Worm (Caenorhabditis elegans) whole organism, young adult: Measurements from ENCODE around the gene R151.1.
A peak's percentile ranks its signal among the peaks of the same experiment; 100 is the strongest.

ENCODE experiments used
- B0019.2 ChIP-seq: fragments of 200-800 bp; sonication (Bioruptor generic); conservative IDR thresholded peaks from 2 replicates; pipeline ENCODE4 v1.3.6; 2022; ENCODE audit warnings: missing genetic modification reagents, missing genetic modification characterization, missing compliant biosample characterization
- B0261.1 ChIP-seq: sonication (generic microtip); optimal IDR thresholded peaks from 2 replicates; lab custom pipeline; 2016; ENCODE audit warnings: mild to moderate bottlenecking, missing genetic modification characterization, moderate library complexity, missing compliant biosample characterization
- F22D6.2 ChIP-seq: sonication (generic microtip); optimal IDR thresholded peaks from 2 replicates; lab custom pipeline; 2016; ENCODE audit warnings: mild to moderate bottlenecking, missing genetic modification characterization, missing compliant biosample characterization
- F52B5.7 ChIP-seq: sonication (generic microtip); optimal IDR thresholded peaks from 2 replicates; lab custom pipeline; 2016; ENCODE audit warnings: mild to moderate bottlenecking, missing genetic modification characterization, missing compliant biosample characterization
- F55B11.4 ChIP-seq: sonication (generic microtip); optimal IDR thresholded peaks from 2 replicates; lab custom pipeline; 2016; ENCODE audit warnings: missing compliant biosample characterization, missing genetic modification characterization, borderline replicate concordance; ENCODE audit not compliant: insufficient read depth
- F57A8.1 ChIP-seq: fragments of 200-800 bp; sonication (Bioruptor generic); optimal IDR thresholded peaks from 2 replicates; lab custom pipeline; 2018; ENCODE audit warnings: mild to moderate bottlenecking, missing genetic modification characterization, moderate library complexity, missing compliant biosample characterization
- F57C9.4 ChIP-seq: sonication (generic microtip); optimal IDR thresholded peaks from 2 replicates; lab custom pipeline; 2017; ENCODE audit warnings: mild to moderate bottlenecking, missing genetic modification characterization, missing compliant biosample characterization
- ama-1 ChIP-seq, 3 experiments: fragments of 150-350 bp in 1 of 3; sonication (generic microtip) in 2 of 3; optimal IDR thresholded peaks; 2 replicates each; lab custom pipeline; 2014 to 2018; ENCODE audit warnings: missing biosample characterization in 2 of 3, missing genetic modification characterization in 2 of 3, missing genetic modification reagents in 2 of 3
- aptf-2 ChIP-seq: fragments of 200-800 bp; sonication (Bioruptor generic); conservative IDR thresholded peaks from 2 replicates; pipeline ENCODE4 v1.3.6; 2022; ENCODE audit warnings: missing genetic modification reagents, missing genetic modification characterization, missing compliant biosample characterization
- athp-1 ChIP-seq: sonication (generic microtip); optimal IDR thresholded peaks from 2 replicates; lab custom pipeline; 2017; ENCODE audit warnings: mild to moderate bottlenecking, missing genetic modification characterization, missing compliant biosample characterization
- attf-6 ChIP-seq: fragments of 200-800 bp; sonication (Bioruptor generic); IDR thresholded peaks from 2 replicates; pipeline ENCODE4 v1.3.6; 2022; ENCODE audit warnings: missing genetic modification reagents, missing genetic modification characterization, missing compliant biosample characterization
- ccch-3 ChIP-seq: fragments of 200-800 bp; sonication (Bioruptor generic); optimal IDR thresholded peaks from 2 replicates; lab custom pipeline; 2018; ENCODE audit warnings: mild to moderate bottlenecking, missing genetic modification characterization, missing compliant biosample characterization
- cebp-1 ChIP-seq, 2 experiments: fragments of 200-800 bp in 1 of 2; sonication (Bioruptor generic) in 1 of 2; sonication (generic microtip) in 1 of 2; IDR thresholded peaks in 1 of 2; optimal IDR thresholded peaks in 1 of 2; 2 replicates each; pipeline versions ENCODE4 v1.3.6 to Lab custom; 2017 to 2022; ENCODE audit warnings: missing compliant biosample characterization in 2 of 2, missing genetic modification characterization in 2 of 2, mild to moderate bottlenecking in 1 of 2, missing genetic modification reagents in 1 of 2, moderate library complexity in 1 of 2
- cebp-2 ChIP-seq: fragments of 200-800 bp; sonication (Bioruptor generic); IDR thresholded peaks from 2 replicates; pipeline ENCODE4 v1.3.6; 2022; ENCODE audit warnings: missing genetic modification characterization, missing compliant biosample characterization
- ceh-100 ChIP-seq: fragments of 200-800 bp; sonication (Bioruptor generic); IDR thresholded peaks from 2 replicates; pipeline ENCODE4 v1.3.6; 2022; ENCODE audit warnings: missing genetic modification reagents, missing genetic modification characterization, missing compliant biosample characterization
- ceh-27 ChIP-seq: fragments of 200-800 bp; sonication (Bioruptor generic); optimal IDR thresholded peaks from 2 replicates; lab custom pipeline; 2018; ENCODE audit warnings: mild to moderate bottlenecking, missing genetic modification characterization, moderate library complexity, missing compliant biosample characterization
- ceh-91 ChIP-seq: fragments of 200-800 bp; sonication (Bioruptor generic); IDR thresholded peaks from 2 replicates; pipeline ENCODE4 v1.3.6; 2022; ENCODE audit warnings: missing genetic modification reagents, missing genetic modification characterization, missing compliant biosample characterization
- efl-1 ChIP-seq: fragments of 150-350 bp; optimal IDR thresholded peaks from 2 replicates; lab custom pipeline; 2014; ENCODE audit warnings: missing biosample characterization, missing genetic modification reagents, missing genetic modification characterization
- egl-44 ChIP-seq: fragments of 200-800 bp; sonication (Bioruptor generic); IDR thresholded peaks from 2 replicates; pipeline ENCODE4 v1.3.6; 2022; ENCODE audit warnings: missing genetic modification reagents, missing genetic modification characterization, missing compliant biosample characterization
- egrh-3 ChIP-seq: fragments of 200-800 bp; sonication (Bioruptor generic); IDR thresholded peaks from 2 replicates; pipeline ENCODE4 v1.3.6; 2022; ENCODE audit warnings: missing genetic modification reagents, missing genetic modification characterization, missing compliant biosample characterization
- ekl-4 ChIP-seq: fragments of 200-800 bp; sonication (Bioruptor generic); IDR thresholded peaks from 2 replicates; pipeline ENCODE4 v1.3.6; 2022; ENCODE audit warnings: missing genetic modification reagents, missing genetic modification characterization, missing compliant biosample characterization
- hlh-12 ChIP-seq: sonication (generic microtip); optimal IDR thresholded peaks from 2 replicates; lab custom pipeline; 2016; ENCODE audit warnings: missing genetic modification characterization, missing compliant biosample characterization
- hmg-1.2 ChIP-seq: fragments of 200-800 bp; sonication (Bioruptor generic); IDR thresholded peaks from 2 replicates; pipeline ENCODE4 v1.3.6; 2022; ENCODE audit warnings: missing genetic modification reagents, missing genetic modification characterization, missing compliant biosample characterization
- hsf-1 ChIP-seq: fragments of 200-800 bp; sonication (Bioruptor generic); IDR thresholded peaks from 2 replicates; pipeline ENCODE4 v1.3.6; 2022; ENCODE audit warnings: missing genetic modification reagents, missing genetic modification characterization, missing compliant biosample characterization
- lag-1 ChIP-seq: fragments of 200-800 bp; sonication (Bioruptor generic); IDR thresholded peaks from 2 replicates; pipeline ENCODE4 v1.3.6; 2022; ENCODE audit warnings: missing genetic modification reagents, missing genetic modification characterization, missing compliant biosample characterization
- lin-26 ChIP-seq: fragments of 200-800 bp; sonication (Bioruptor generic); IDR thresholded peaks from 2 replicates; pipeline ENCODE4 v1.3.6; 2022; ENCODE audit warnings: missing genetic modification reagents, missing genetic modification characterization, missing compliant biosample characterization
- lir-1 ChIP-seq: fragments of 200-800 bp; sonication (Bioruptor generic); conservative IDR thresholded peaks from 2 replicates; pipeline ENCODE4 v1.3.6; 2022; ENCODE audit warnings: missing genetic modification reagents, missing genetic modification characterization, missing compliant biosample characterization
- madf-3 ChIP-seq: fragments of 200-800 bp; sonication (Bioruptor generic); IDR thresholded peaks from 2 replicates; pipeline ENCODE4 v1.3.6; 2022; ENCODE audit warnings: missing genetic modification reagents, missing genetic modification characterization, missing compliant biosample characterization
- nfya-1 ChIP-seq: sonication (generic microtip); optimal IDR thresholded peaks from 2 replicates; lab custom pipeline; 2017; ENCODE audit warnings: antibody characterized with exemption, missing compliant biosample characterization, missing genetic modification characterization, borderline replicate concordance; ENCODE audit not compliant: insufficient read depth
- nhr-80 ChIP-seq: sonication (generic microtip); optimal IDR thresholded peaks from 2 replicates; lab custom pipeline; 2016; ENCODE audit warnings: missing genetic modification characterization, missing compliant biosample characterization
- pbrm-1 ChIP-seq: fragments of 200-800 bp; sonication (Bioruptor generic); IDR thresholded peaks from 2 replicates; pipeline ENCODE4 v1.3.6; 2022; ENCODE audit warnings: missing genetic modification reagents, missing genetic modification characterization, missing compliant biosample characterization
- repo-1 ChIP-seq: sonication (generic microtip); optimal IDR thresholded peaks from 2 replicates; lab custom pipeline; 2017; ENCODE audit warnings: mild to moderate bottlenecking, missing genetic modification characterization, missing compliant biosample characterization
- rpc-1 ChIP-seq, 2 experiments: fragments of 150-350 bp in 1 of 2; sonication (generic microtip) in 1 of 2; optimal IDR thresholded peaks; 2 replicates each; lab custom pipeline; 2014 to 2018; ENCODE audit warnings: missing biosample characterization in 1 of 2, missing genetic modification characterization in 1 of 2, missing genetic modification reagents in 1 of 2, missing genotype in 1 of 2
- sea-2 ChIP-seq: fragments of 200-800 bp; sonication (Bioruptor generic); IDR thresholded peaks from 2 replicates; pipeline ENCODE4 v1.3.6; 2022; ENCODE audit warnings: missing genetic modification characterization, missing compliant biosample characterization
- snpc-1.1 ChIP-seq: sonication (generic microtip); optimal IDR thresholded peaks from 2 replicates; lab custom pipeline; 2017; ENCODE audit warnings: missing genetic modification characterization, mild to moderate bottlenecking, missing compliant biosample characterization, antibody characterized with exemption, moderate library complexity, missing genotype, missing genetic modification reagents; ENCODE audit not compliant: insufficient read depth
- snpc-1.3 ChIP-seq: sonication (generic microtip); optimal IDR thresholded peaks from 2 replicates; lab custom pipeline; 2017; ENCODE audit warnings: missing genetic modification characterization, mild to moderate bottlenecking, missing compliant biosample characterization, antibody characterized with exemption, moderate library complexity, missing genotype, missing genetic modification reagents; ENCODE audit not compliant: insufficient read depth
- snpc-3.4 ChIP-seq: sonication (generic microtip); optimal IDR thresholded peaks from 2 replicates; lab custom pipeline; 2017; ENCODE audit warnings: missing genetic modification characterization, mild to moderate bottlenecking, missing compliant biosample characterization, antibody characterized with exemption, moderate library complexity, missing genotype, missing genetic modification reagents
- somi-1 ChIP-seq: fragments of 200-800 bp; sonication (Bioruptor generic); optimal IDR thresholded peaks from 2 replicates; lab custom pipeline; 2018; ENCODE audit warnings: mild to moderate bottlenecking, missing genetic modification characterization, missing compliant biosample characterization
- tbp1 ChIP-seq: fragments of 200-800 bp; sonication (Bioruptor generic); optimal IDR thresholded peaks from 2 replicates; lab custom pipeline; 2018; ENCODE audit warnings: mild to moderate bottlenecking, missing genetic modification characterization, missing compliant biosample characterization
- zfh-2 ChIP-seq: fragments of 200-800 bp; sonication (Bioruptor generic); conservative IDR thresholded peaks from 2 replicates; pipeline ENCODE4 v1.3.6; 2022; ENCODE audit warnings: missing genetic modification reagents, missing genetic modification characterization, missing compliant biosample characterization
- ztf-28 ChIP-seq: fragments of 200-800 bp; sonication (Bioruptor generic); IDR thresholded peaks from 2 replicates; pipeline ENCODE4 v1.3.6; 2022; ENCODE audit warnings: missing genetic modification reagents, missing genetic modification characterization, missing compliant biosample characterization
- ztf-3 ChIP-seq: fragments of 200-800 bp; sonication (Bioruptor generic); optimal IDR thresholded peaks from 2 replicates; lab custom pipeline; 2018; ENCODE audit warnings: mild to moderate bottlenecking, missing genetic modification characterization, missing compliant biosample characterization
- ztf-6 ChIP-seq: fragments of 200-800 bp; sonication (Bioruptor generic); IDR thresholded peaks from 2 replicates; pipeline ENCODE4 v1.3.6; 2022; ENCODE audit warnings: missing genetic modification reagents, missing genetic modification characterization, missing compliant biosample characterization

R151.1 gene

ce11 chrIII:7185473-7185872 lies 30.9 kb upstream of the R151.1 start, which contains the start of gene F37C12.14 (continued):
- no peak for TF ChIP-seq snpc-3.4 (tag; lab: Kevin White, UChicago)

- TF ChIP-seq ama-1 (optimal IDR thresholded peaks at IDR 0.05; lab: Kevin White, UChicago) (no peak), ama-1 (GFP tag; optimal IDR thresholded peaks at IDR 0.05; lab: Kevin White, UChicago) (peak in 1 of 2 experiments; percentile 25), F52B5.7 (tag; lab: Kevin White, UChicago) (no peak), nhr-80 (tag; lab: Kevin White, UChicago) (peak; percentile 72), B0019.2 (no peak), cebp-2 (GFP tag; lab: Robert Waterston, UW) (0 out of 2 replicates have a peak, but pooled peaks have one; percentile 63), ceh-100 (no peak), B0261.1 (tag; lab: Kevin White, UChicago) (no peak), aptf-2 (GFP tag; lab: Robert Waterston, UW) (no peak), athp-1 (tag; lab: Kevin White, UChicago) (no peak), ztf-28 (GFP tag; lab: Robert Waterston, UW) (no peak), zfh-2 (GFP tag; lab: Robert Waterston, UW) (no peak), hmg-1.2 (GFP tag; lab: Robert Waterston, UW) (peak; percentile 15; the same call in 1 of the 2 replicates), tbp1 (GFP tag; lab: Kevin White, UChicago) (no peak), F57C9.4 (tag; lab: Kevin White, UChicago) (no peak), snpc-1.1 (no peak), pbrm-1 (GFP tag; lab: Robert Waterston, UW) (no peak), madf-3 (0 out of 2 replicates have a peak, but pooled peaks have one; percentile 19), attf-6 (GFP tag; lab: Robert Waterston, UW) (no peak), F57A8.1 (no peak), ccch-3 (GFP tag; lab: Kevin White, UChicago) (no peak), ztf-3 (GFP tag; lab: Kevin White, UChicago) (no peak), lin-26 (0 out of 2 replicates have a peak, but pooled peaks have one; percentile 29), lag-1 (GFP tag; lab: Robert Waterston, UW) (no peak), ekl-4 (GFP tag; lab: Robert Waterston, UW) (no peak), egl-44 (GFP tag; lab: Robert Waterston, UW) (no peak), ceh-27 (GFP tag; lab: Kevin White, UChicago) (no peak), ceh-91 (GFP tag; lab: Robert Waterston, UW) (no peak), efl-1 (GFP tag; lab: Kevin White, UChicago) (no peak), egrh-3 (no peak), sea-2 (no peak), cebp-1 (GFP tag; IDR thresholded peaks at IDR 0.05; lab: Robert Waterston, UW) (no peak), cebp-1 (tag; optimal IDR thresholded peaks at IDR 0.05; lab: Kevin White, UChicago) (peak; percentile 19), hlh-12 (tag; lab: Kevin White, UChicago) (no peak), nfya-1 (tag; lab: Kevin White, UChicago) (no peak), ztf-6 (GFP tag; lab: Robert Waterston, UW) (no peak), F22D6.2 (tag; lab: Kevin White, UChicago) (no peak), hsf-1 (GFP tag; lab: Robert Waterston, UW) (peak; percentile 48; the same call in 1 of the 2 replicates), snpc-1.3 (tag; lab: Kevin White, UChicago) (no peak), rpc-1 (optimal IDR thresholded peaks at IDR 0.05; lab: Kevin White, UChicago) (no peak), rpc-1 (tag; optimal IDR thresholded peaks at IDR 0.05; lab: Kevin White, UChicago) (no peak), somi-1 (GFP tag; lab: Kevin White, UChicago) (no peak), lir-1 (no peak), F55B11.4 (tag; lab: Kevin White, UChicago) (no peak), repo-1 (tag; lab: Kevin White, UChicago) (peak; percentile 47)
These were observed 27.9 kb upstream of the R151.1 start, which contains the start of the genes F37C12.21 and F37C12.10 for ce11 chrIII:7188300-7189052. F37C12.21 (plus strand) TSS chrIII:7188357. F37C12.10 (minus strand) TSS chrIII:7188384.
